Worm (Caenorhabditis elegans) whole organism, L2 larva: ENCODE measurements around the gene ribo-1.

Source experiments
- C34F6.9 ChIP-seq: fragments of 150-350 bp; optimal IDR thresholded peaks from 2 replicates; lab custom pipeline; 2014; ENCODE audit warnings: missing biosample characterization, missing genetic modification characterization
- F13H6.1 ChIP-seq: sonication (generic microtip); optimal IDR thresholded peaks from 2 replicates; lab custom pipeline; 2016; ENCODE audit warnings: missing genetic modification characterization, missing compliant biosample characterization
- R02D3.7 ChIP-seq: fragments of 150-350 bp; optimal IDR thresholded peaks from 2 replicates; lab custom pipeline; 2014; ENCODE audit warnings: missing biosample characterization, missing genetic modification characterization
- Y55F3AM.14 ChIP-seq: fragments of 200-800 bp; sonication (Bioruptor generic); optimal IDR thresholded peaks from 2 replicates; lab custom pipeline; 2018; ENCODE audit warnings: mild to moderate bottlenecking, missing genetic modification characterization, missing compliant biosample characterization
- ZK546.5 ChIP-seq: sonication (generic microtip); optimal IDR thresholded peaks from 2 replicates; lab custom pipeline; 2017; ENCODE audit warnings: missing biosample characterization, missing genetic modification characterization
- alr-1 ChIP-seq: fragments of 150-350 bp; optimal IDR thresholded peaks from 2 replicates; lab custom pipeline; 2014; ENCODE audit warnings: missing biosample characterization, missing genetic modification characterization
- ama-1 ChIP-seq: fragments of 150-350 bp; optimal IDR thresholded peaks from 2 replicates; lab custom pipeline; 2018; ENCODE audit warnings: inconsistent platforms
- blmp-1 ChIP-seq: sonication (generic microtip); optimal IDR thresholded peaks from 2 replicates; lab custom pipeline; 2017; ENCODE audit warnings: missing genetic modification characterization, mild to moderate bottlenecking, missing compliant biosample characterization, antibody characterized with exemption, moderate library complexity; ENCODE audit not compliant: insufficient read depth
- ceh-82 ChIP-seq: fragments of 150-350 bp; optimal IDR thresholded peaks from 2 replicates; lab custom pipeline; 2014; ENCODE audit warnings: missing biosample characterization, missing genetic modification characterization
- crh-2 ChIP-seq: sonication (generic microtip); optimal IDR thresholded peaks from 2 replicates; lab custom pipeline; 2017; ENCODE audit warnings: missing biosample characterization, missing genetic modification characterization
- dmd-4 ChIP-seq: sonication (generic microtip); optimal IDR thresholded peaks from 2 replicates; lab custom pipeline; 2017; ENCODE audit warnings: missing biosample characterization, missing genetic modification characterization
- egl-27 ChIP-seq: sonication (generic microtip); optimal IDR thresholded peaks from 3 replicates; lab custom pipeline; 2017; ENCODE audit warnings: missing biosample characterization, missing genetic modification reagents, missing genetic modification characterization
- elt-3 ChIP-seq: sonication (generic microtip); optimal IDR thresholded peaks from 2 replicates; lab custom pipeline; 2017; ENCODE audit warnings: missing biosample characterization, missing genetic modification characterization
- gmeb-1 ChIP-seq: fragments of 150-350 bp; optimal IDR thresholded peaks from 2 replicates; lab custom pipeline; 2014; ENCODE audit warnings: missing biosample characterization, missing genetic modification characterization
- lin-13 ChIP-seq: fragments of 150-350 bp; optimal IDR thresholded peaks from 2 replicates; lab custom pipeline; 2014; ENCODE audit warnings: missing biosample characterization, missing genetic modification reagents, missing genetic modification characterization
- lin-39 ChIP-seq: fragments of 150-350 bp; optimal IDR thresholded peaks from 2 replicates; lab custom pipeline; 2014; ENCODE audit warnings: missing biosample characterization, missing genetic modification reagents, missing genetic modification characterization
- lsy-2 ChIP-seq, 2 experiments: fragments of 150-350 bp in 1 of 2; sonication (generic microtip) in 1 of 2; optimal IDR thresholded peaks; 2 replicates each; lab custom pipeline; 2014 to 2017; ENCODE audit warnings: missing biosample characterization in 2 of 2, missing genetic modification characterization in 2 of 2
- mab-5 ChIP-seq: fragments of 150-350 bp; optimal IDR thresholded peaks from 2 replicates; lab custom pipeline; 2014; ENCODE audit warnings: missing biosample characterization, missing genetic modification characterization
- mdl-1 ChIP-seq, 2 experiments: fragments of 150-350 bp in 1 of 2; sonication (generic microtip) in 1 of 2; optimal IDR thresholded peaks; 2 replicates each; lab custom pipeline; 2017; ENCODE audit warnings: missing biosample characterization in 2 of 2, missing genetic modification characterization in 2 of 2
- nhr-10 ChIP-seq: sonication (generic microtip); optimal IDR thresholded peaks from 2 replicates; lab custom pipeline; 2017; ENCODE audit warnings: missing biosample characterization, missing genetic modification characterization
- nhr-11 ChIP-seq: fragments of 150-350 bp; optimal IDR thresholded peaks from 2 replicates; lab custom pipeline; 2014; ENCODE audit warnings: missing biosample characterization, missing genetic modification characterization
- nhr-12 ChIP-seq: fragments of 150-350 bp; optimal IDR thresholded peaks from 2 replicates; lab custom pipeline; 2014; ENCODE audit warnings: missing biosample characterization, missing genetic modification characterization
- nhr-129 ChIP-seq: fragments of 150-350 bp; optimal IDR thresholded peaks from 2 replicates; lab custom pipeline; 2014; ENCODE audit warnings: missing biosample characterization, missing genetic modification characterization
- nhr-21 ChIP-seq: fragments of 150-350 bp; optimal IDR thresholded peaks from 2 replicates; lab custom pipeline; 2014; ENCODE audit warnings: missing biosample characterization, missing genetic modification characterization
- nhr-237 ChIP-seq: fragments of 150-350 bp; optimal IDR thresholded peaks from 2 replicates; lab custom pipeline; 2014; ENCODE audit warnings: missing biosample characterization, missing genetic modification characterization
- nhr-6 ChIP-seq: fragments of 150-350 bp; optimal IDR thresholded peaks from 2 replicates; lab custom pipeline; 2014; ENCODE audit warnings: missing biosample characterization, missing genetic modification characterization
- peb-1 ChIP-seq: fragments of 150-350 bp; optimal IDR thresholded peaks from 2 replicates; lab custom pipeline; 2014; ENCODE audit warnings: missing biosample characterization, missing genetic modification characterization
- sma-3 ChIP-seq: sonication (generic microtip); optimal IDR thresholded peaks from 2 replicates; lab custom pipeline; 2016; ENCODE audit warnings: missing genetic modification reagents, missing genetic modification characterization, missing compliant biosample characterization
- sma-9 ChIP-seq, 2 experiments: fragments of 150-350 bp in 1 of 2; sonication (generic microtip) in 1 of 2; optimal IDR thresholded peaks; 2 replicates each; lab custom pipeline; 2014 to 2016; ENCODE audit warnings: missing genetic modification characterization in 2 of 2, mild to moderate bottlenecking in 1 of 2, missing biosample characterization in 1 of 2, missing compliant biosample characterization in 1 of 2, missing genetic modification reagents in 1 of 2, moderate library complexity in 1 of 2
- snpc-4 ChIP-seq: fragments of 150-350 bp; optimal IDR thresholded peaks from 2 replicates; lab custom pipeline; 2014; ENCODE audit warnings: missing biosample characterization, missing genetic modification characterization
- unc-55 ChIP-seq: fragments of 150-350 bp; sonication (generic microtip); optimal IDR thresholded peaks from 3 replicates; lab custom pipeline; 2014; ENCODE audit warnings: missing biosample characterization, missing genetic modification reagents, missing genetic modification characterization
- unc-62 ChIP-seq: fragments of 150-350 bp; optimal IDR thresholded peaks from 2 replicates; lab custom pipeline; 2014; ENCODE audit warnings: missing biosample characterization, missing genetic modification reagents, missing genetic modification characterization
- zag-1 ChIP-seq: fragments of 150-350 bp; optimal IDR thresholded peaks from 2 replicates; lab custom pipeline; 2014; ENCODE audit warnings: missing biosample characterization, missing genetic modification characterization
- ztf-1 ChIP-seq: fragments of 200-800 bp; sonication (Bioruptor generic); conservative IDR thresholded peaks from 2 replicates; pipeline ENCODE4 v1.3.6; 2022; ENCODE audit warnings: missing genetic modification characterization, missing compliant biosample characterization
- ztf-11 ChIP-seq: sonication (generic microtip); optimal IDR thresholded peaks from 2 replicates; lab custom pipeline; 2017; ENCODE audit warnings: missing biosample characterization, missing genetic modification characterization
- ztf-4 ChIP-seq: fragments of 150-350 bp; optimal IDR thresholded peaks from 2 replicates; lab custom pipeline; 2014; ENCODE audit warnings: missing biosample characterization, missing genetic modification characterization

ribo-1 gene

DNA sequence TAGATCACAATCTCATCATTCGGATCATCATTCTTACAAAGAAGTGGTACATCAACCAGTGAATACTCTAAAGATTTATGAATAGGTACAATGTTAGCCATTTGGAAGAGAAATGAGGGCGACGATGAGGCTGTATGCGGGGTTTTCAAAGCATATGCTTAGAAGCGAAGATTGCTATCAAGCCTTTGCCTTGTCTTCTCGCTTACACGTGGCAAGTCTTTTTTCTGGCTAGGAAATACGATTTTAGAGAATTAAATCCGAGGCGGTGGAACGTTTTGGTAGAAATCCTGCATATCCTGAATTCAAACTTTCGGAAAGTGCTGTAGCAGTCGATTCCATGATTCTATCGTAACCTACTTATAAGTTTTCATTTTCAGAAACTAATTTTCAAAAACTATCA lies 9.6 kb downstream of the ribo-1 start, which contains the start of gene T22D1.18:
TSS of gene T22D1.18 (minus strand) at position 101 of the 400 bp plus-strand sequence.
- TF ChIP-seq nhr-11 (tag; lab: Kevin White, UChicago) (no peak), F13H6.1 (tag; lab: Kevin White, UChicago) (no peak), sma-9 (GFP tag; optimal IDR thresholded peaks at IDR 0.05; lab: Kevin White, UChicago) (no peak), sma-9 (tag; optimal IDR thresholded peaks at IDR 0.05; lab: Kevin White, UChicago) (no peak), snpc-4 (tag; lab: Kevin White, UChicago) (no peak), egl-27 (tag; lab: Kevin White, UChicago) (no peak)

DNA sequence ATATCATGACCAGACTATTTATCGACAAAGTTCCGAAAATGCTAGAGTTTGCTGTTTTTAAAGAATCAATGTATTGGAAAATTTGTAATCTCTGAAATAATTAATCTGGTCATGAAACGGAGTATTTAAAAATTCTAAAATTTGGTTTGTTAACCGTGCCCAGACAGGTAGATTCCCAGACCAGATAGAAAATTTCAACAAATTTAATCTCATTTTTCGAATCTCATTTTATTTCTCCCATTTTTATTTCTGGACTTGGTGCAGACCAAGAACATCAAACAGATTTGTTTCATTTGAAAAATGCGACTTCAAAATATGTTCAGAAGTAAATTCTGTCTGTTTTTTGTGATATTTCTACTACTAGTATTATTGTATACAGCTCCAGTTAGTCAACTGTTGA lies 12.6 kb downstream of the ribo-1 start, which contains the start of gene T22D1.1:
TSS of gene T22D1.1 (plus strand) at position 301 of the 400 bp plus-strand sequence.
- TF ChIP-seq sma-3 (GFP tag; lab: Kevin White, UChicago) (no peak), Y55F3AM.14 (GFP tag; lab: Kevin White, UChicago) (no peak), lin-39 (no peak), nhr-129 (no peak)

DNA sequence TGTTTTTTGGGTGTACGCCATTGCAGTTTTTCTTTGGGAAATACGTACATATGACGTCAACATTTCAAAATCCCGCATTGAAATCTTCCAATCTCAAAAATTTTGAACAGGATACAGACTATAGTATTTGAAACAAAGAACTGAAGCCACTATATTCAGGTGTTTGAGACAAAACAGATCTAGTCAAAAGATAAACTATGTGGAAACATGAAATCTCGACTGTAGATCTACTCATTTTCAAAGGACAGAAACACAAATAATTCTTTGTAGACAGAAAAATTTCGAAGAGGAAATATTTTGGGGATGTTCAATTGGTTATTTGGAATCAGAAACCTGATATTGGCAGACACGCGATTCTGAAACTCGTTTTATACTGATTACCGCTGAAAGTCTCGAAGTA lies 15.0 kb downstream of the ribo-1 start:
- TF ChIP-seq sma-9 (GFP tag; optimal IDR thresholded peaks at IDR 0.05; lab: Kevin White, UChicago): no peak
- no peak for TF ChIP-seq sma-9 (tag; optimal IDR thresholded peaks at IDR 0.05; lab: Kevin White, UChicago)
- TF ChIP-seq ZK546.5 (tag; lab: Kevin White, UChicago): no peak
- TF ChIP-seq unc-62 (GFP tag; lab: Kevin White, UChicago): no peak
- no peak for TF ChIP-seq ztf-11
- TF ChIP-seq unc-55: no peak
- no peak for TF ChIP-seq nhr-21 (tag; lab: Kevin White, UChicago)
- no peak for TF ChIP-seq lin-13
- TF ChIP-seq nhr-10 (tag; lab: Kevin White, UChicago): no peak
- no peak for TF ChIP-seq nhr-237 (tag; lab: Kevin White, UChicago)
- no peak for TF ChIP-seq egl-27 (tag; lab: Kevin White, UChicago)
- TF ChIP-seq nhr-12 (tag; lab: Kevin White, UChicago): no peak
- TF ChIP-seq nhr-6: no peak
- no peak for TF ChIP-seq mab-5 (tag; lab: Kevin White, UChicago)
- no peak for TF ChIP-seq blmp-1 (tag; lab: Kevin White, UChicago)
- no peak for TF ChIP-seq ama-1 (lab: Kevin White, UChicago)
- TF ChIP-seq R02D3.7 (tag; lab: Kevin White, UChicago): no peak
- TF ChIP-seq ztf-4 (tag; lab: Kevin White, UChicago): no peak
- TF ChIP-seq lsy-2 (tag; optimal IDR thresholded peaks at IDR 0.05; lab: Kevin White, UChicago): no peak
- no peak for TF ChIP-seq zag-1 (tag; lab: Kevin White, UChicago)

DNA sequence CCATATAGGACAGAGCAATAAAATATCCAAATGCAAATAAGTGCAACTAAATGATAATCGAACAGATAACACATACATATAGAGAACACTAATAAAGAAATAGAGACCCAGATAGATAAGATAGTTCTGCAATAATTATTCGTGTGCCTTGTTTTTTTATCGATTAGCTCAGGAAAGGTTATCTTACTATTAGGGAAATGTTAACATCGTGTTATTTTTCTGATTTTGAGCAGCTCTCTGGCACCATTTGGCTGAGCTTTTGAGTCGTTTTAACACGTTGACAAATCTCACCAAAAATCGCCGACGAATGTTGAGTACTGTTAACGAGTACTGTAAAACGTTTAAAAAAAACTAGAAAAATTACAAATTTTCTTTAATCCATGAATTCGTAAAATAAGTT lies 17.9 kb downstream of the ribo-1 start, which contains the start of gene cest-6:
TSS of gene cest-6 (minus strand) at position 101 of the 400 bp plus-strand sequence.
- TF ChIP-seq dmd-4 (tag; lab: Kevin White, UChicago) (no peak), Y55F3AM.14 (GFP tag; lab: Kevin White, UChicago) (no peak), sma-3 (GFP tag; lab: Kevin White, UChicago) (no peak), unc-62 (GFP tag; lab: Kevin White, UChicago) (no peak), ztf-4 (tag; lab: Kevin White, UChicago) (no peak), peb-1 (no peak), nhr-11 (tag; lab: Kevin White, UChicago) (no peak), C34F6.9 (tag; lab: Kevin White, UChicago) (no peak), alr-1 (tag; lab: Kevin White, UChicago) (no peak), ztf-1 (GFP tag; lab: Robert Waterston, UW) (no peak), elt-3 (tag; lab: Kevin White, UChicago) (no peak), lin-39 (no peak), lin-13 (no peak), egl-27 (tag; lab: Kevin White, UChicago) (no peak), mdl-1 (tag; optimal IDR thresholded peaks at IDR 0.05; lab: Kevin White, UChicago) (no peak), mab-5 (tag; lab: Kevin White, UChicago) (no peak), ZK546.5 (tag; lab: Kevin White, UChicago) (no peak), unc-55 (no peak), R02D3.7 (tag; lab: Kevin White, UChicago) (no peak), gmeb-1 (no peak)

DNA sequence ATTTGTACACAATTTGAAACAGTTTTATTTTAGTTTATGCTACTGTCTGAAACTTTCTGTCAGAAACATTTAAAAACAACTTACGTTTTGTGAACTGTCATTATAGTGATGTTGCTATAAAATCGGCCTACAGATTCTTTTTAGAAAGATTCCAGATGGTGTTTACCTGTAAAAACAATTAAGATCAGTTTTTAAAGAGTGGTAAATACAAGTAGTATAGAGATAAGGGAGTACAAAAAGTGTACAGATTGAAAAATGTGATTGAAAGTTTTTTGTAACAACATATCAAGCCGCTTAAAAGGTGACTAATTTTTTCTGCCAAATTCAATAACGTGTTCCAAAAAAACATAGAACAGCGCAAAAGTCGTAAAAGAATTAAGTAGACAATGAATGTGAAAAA lies 27.1 kb downstream of the ribo-1 start, which contains the start of gene npr-12:
TSS of gene npr-12 (minus strand) at position 101 of the 400 bp plus-strand sequence.
- TF ChIP-seq crh-2 (tag; lab: Kevin White, UChicago) (no peak), ceh-82 (tag; lab: Kevin White, UChicago) (no peak)
